Worm (Caenorhabditis elegans) whole organism, mixed stage, embryonic: Measurements from ENCODE around the gene H04M03.3.

Experiments
- M03D4.4 ChIP-seq: sonication (generic microtip); optimal IDR thresholded peaks from 2 replicates; lab custom pipeline; 2017; ENCODE audit warnings: mild to moderate bottlenecking, missing genetic modification characterization, missing compliant biosample characterization
- bed-3 ChIP-seq: fragments of 200-800 bp; sonication (Bioruptor generic); optimal IDR thresholded peaks from 3 replicates; lab custom pipeline; 2018; ENCODE audit warnings: mild to moderate bottlenecking, missing genetic modification characterization, moderate library complexity, missing compliant biosample characterization
- blmp-1 ChIP-seq: fragments of 150-350 bp; optimal IDR thresholded peaks from 2 replicates; lab custom pipeline; 2014; ENCODE audit warnings: missing biosample characterization, missing genetic modification characterization
- ceh-39 ChIP-seq: fragments of 150-350 bp; optimal IDR thresholded peaks from 2 replicates; lab custom pipeline; 2014; ENCODE audit warnings: missing biosample characterization, missing genetic modification characterization
- ceh-43 ChIP-seq: fragments of 200-800 bp; sonication (Bioruptor generic); optimal IDR thresholded peaks from 2 replicates; lab custom pipeline; 2018; ENCODE audit warnings: mild to moderate bottlenecking, missing genetic modification characterization, moderate library complexity, missing compliant biosample characterization
- ceh-83 ChIP-seq: fragments of 200-800 bp; sonication (Bioruptor generic); optimal IDR thresholded peaks from 2 replicates; lab custom pipeline; 2018; ENCODE audit warnings: mild to moderate bottlenecking, missing genetic modification characterization, missing compliant biosample characterization
- ces-1 ChIP-seq: fragments of 150-350 bp; optimal IDR thresholded peaks from 2 replicates; lab custom pipeline; 2014; ENCODE audit warnings: missing biosample characterization, missing genetic modification reagents, missing genetic modification characterization
- elt-3 ChIP-seq: fragments of 150-350 bp; optimal IDR thresholded peaks from 2 replicates; lab custom pipeline; 2014; ENCODE audit warnings: missing biosample characterization, missing genetic modification characterization
- flh-1 ChIP-seq: fragments of 200-800 bp; sonication (Bioruptor generic); optimal IDR thresholded peaks from 2 replicates; lab custom pipeline; 2018; ENCODE audit warnings: mild to moderate bottlenecking, missing genetic modification characterization, moderate library complexity, missing compliant biosample characterization
- ham-2 ChIP-seq: fragments of 200-800 bp; sonication (Bioruptor generic); optimal IDR thresholded peaks from 2 replicates; lab custom pipeline; 2018; ENCODE audit warnings: mild to moderate bottlenecking, missing genetic modification characterization, missing compliant biosample characterization
- hlh-1 ChIP-seq: fragments of 150-350 bp; optimal IDR thresholded peaks from 2 replicates; lab custom pipeline; 2014; ENCODE audit warnings: missing biosample characterization, missing genetic modification reagents, missing genetic modification characterization
- lin-13 ChIP-seq: fragments of 150-350 bp; optimal IDR thresholded peaks from 2 replicates; lab custom pipeline; 2014; ENCODE audit warnings: missing biosample characterization, missing genetic modification characterization
- lsy-2 ChIP-seq: fragments of 150-350 bp; optimal IDR thresholded peaks from 2 replicates; lab custom pipeline; 2014; ENCODE audit warnings: missing biosample characterization, missing genetic modification characterization
- mab-5 ChIP-seq: fragments of 150-350 bp; optimal IDR thresholded peaks from 2 replicates; lab custom pipeline; 2014; ENCODE audit warnings: missing biosample characterization, missing genetic modification characterization
- mls-2 ChIP-seq: sonication (generic microtip); optimal IDR thresholded peaks from 2 replicates; lab custom pipeline; 2016; ENCODE audit warnings: mild to moderate bottlenecking, missing genetic modification characterization, moderate library complexity, missing compliant biosample characterization
- nhr-12 ChIP-seq: fragments of 150-350 bp; optimal IDR thresholded peaks from 2 replicates; lab custom pipeline; 2014; ENCODE audit warnings: missing biosample characterization, missing genetic modification characterization
- nhr-2 ChIP-seq: fragments of 150-350 bp; optimal IDR thresholded peaks from 2 replicates; lab custom pipeline; 2014; ENCODE audit warnings: missing biosample characterization, missing genetic modification characterization
- nhr-237 ChIP-seq: fragments of 150-350 bp; optimal IDR thresholded peaks from 2 replicates; lab custom pipeline; 2014; ENCODE audit warnings: missing biosample characterization, missing genetic modification characterization
- nhr-28 ChIP-seq: fragments of 150-350 bp; optimal IDR thresholded peaks from 2 replicates; lab custom pipeline; 2014; ENCODE audit warnings: missing biosample characterization, missing genetic modification characterization
- nhr-76 ChIP-seq: sonication (generic microtip); optimal IDR thresholded peaks from 2 replicates; lab custom pipeline; 2017; ENCODE audit warnings: missing biosample characterization, missing genetic modification characterization
- sem-2 ChIP-seq: fragments of 200-800 bp; sonication (Bioruptor generic); optimal IDR thresholded peaks from 2 replicates; lab custom pipeline; 2018; ENCODE audit warnings: mild to moderate bottlenecking, missing genetic modification characterization, missing compliant biosample characterization
- snpc-4 ChIP-seq: fragments of 150-350 bp; optimal IDR thresholded peaks from 2 replicates; lab custom pipeline; 2014; ENCODE audit warnings: missing biosample characterization, missing genetic modification characterization
- tbx-8 ChIP-seq: fragments of 200-800 bp; sonication (Bioruptor generic); optimal IDR thresholded peaks from 2 replicates; lab custom pipeline; 2018; ENCODE audit warnings: mild to moderate bottlenecking, missing genetic modification characterization, moderate library complexity, missing compliant biosample characterization
- unc-120 ChIP-seq: sonication (generic microtip); optimal IDR thresholded peaks from 2 replicates; lab custom pipeline; 2017; ENCODE audit warnings: missing genetic modification characterization, missing compliant biosample characterization; ENCODE audit not compliant: poor library complexity, severe bottlenecking
- unc-39 ChIP-seq: fragments of 150-350 bp; optimal IDR thresholded peaks from 2 replicates; lab custom pipeline; 2014; ENCODE audit warnings: missing biosample characterization, missing genetic modification characterization
- unc-62 ChIP-seq: fragments of 150-350 bp; optimal IDR thresholded peaks from 2 replicates; lab custom pipeline; 2014; ENCODE audit warnings: missing biosample characterization, missing genetic modification reagents, missing genetic modification characterization
- ztf-11 ChIP-seq: fragments of 150-350 bp; optimal IDR thresholded peaks from 2 replicates; lab custom pipeline; 2014; ENCODE audit warnings: missing biosample characterization, missing genetic modification characterization

Gene H04M03.3

DNA sequence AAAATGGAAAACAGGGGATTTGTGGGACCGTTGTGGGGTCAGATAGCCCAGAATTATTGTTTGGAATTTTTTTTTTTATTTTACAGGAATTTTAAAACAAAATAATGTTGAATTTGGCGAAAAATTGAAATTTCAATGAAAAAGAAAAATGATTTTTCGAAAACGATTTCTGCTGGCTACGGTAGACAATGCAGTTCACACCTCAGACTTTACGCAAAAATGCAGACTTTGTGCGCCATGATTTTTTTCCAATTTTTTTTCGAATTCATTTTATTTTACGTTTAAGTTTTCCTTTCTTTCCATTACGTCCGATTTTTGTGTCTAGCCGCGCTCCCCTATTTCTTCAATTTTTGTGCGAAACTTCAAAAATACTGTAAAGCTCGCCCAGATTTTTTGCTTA is 48.5 kb downstream of the H04M03.3 start:
- TF ChIP-seq mls-2 (tag; lab: Kevin White, UChicago) (no peak), ceh-39 (tag; lab: Kevin White, UChicago) (no peak), blmp-1 (tag; lab: Kevin White, UChicago) (no peak), sem-2 (GFP tag; lab: Kevin White, UChicago) (no peak), unc-62 (GFP tag; lab: Kevin White, UChicago) (no peak), lsy-2 (tag; lab: Kevin White, UChicago) (peak; percentile 76)
- TF ChIP-seq, all 35 proteins: peak for 1

DNA sequence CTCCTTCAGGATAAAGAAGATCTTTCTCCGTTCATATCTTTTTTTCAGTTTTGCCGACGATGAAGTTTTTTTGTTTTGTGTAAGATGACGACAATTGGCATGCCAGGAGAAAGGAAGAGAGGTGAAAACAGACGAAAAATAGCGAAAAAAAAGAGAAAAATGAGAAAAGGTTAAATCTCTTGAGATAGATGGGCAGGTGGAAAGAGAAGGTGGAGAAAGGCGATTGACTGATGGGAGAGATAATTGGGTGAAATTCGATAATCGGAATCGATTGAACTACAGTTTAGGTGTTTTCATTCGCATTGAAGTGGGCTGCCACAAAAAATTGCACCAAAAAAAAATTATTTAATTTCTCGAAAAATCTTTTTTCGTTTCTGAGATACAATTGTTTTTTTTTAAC is 49.2 kb downstream of the H04M03.3 start:
- TF ChIP-seq lsy-2 (tag; lab: Kevin White, UChicago), result no peak
- no peak for TF ChIP-seq elt-3
- no peak for TF ChIP-seq ztf-11 (tag; lab: Kevin White, UChicago)
- no peak for TF ChIP-seq hlh-1
- TF ChIP-seq flh-1, result no peak
- TF ChIP-seq ceh-39 (tag; lab: Kevin White, UChicago), result no peak
- no peak for TF ChIP-seq nhr-28
- TF ChIP-seq lin-13 (tag; lab: Kevin White, UChicago), result no peak
- TF ChIP-seq ham-2 (GFP tag; lab: Kevin White, UChicago), result no peak
- no peak for TF ChIP-seq nhr-237
- TF ChIP-seq mls-2 (tag; lab: Kevin White, UChicago), result no peak
- TF ChIP-seq nhr-12, result no peak
- TF ChIP-seq unc-39 (tag; lab: Kevin White, UChicago), result no peak
- TF ChIP-seq mab-5, result no peak
- TF ChIP-seq snpc-4 (tag; lab: Kevin White, UChicago), result no peak
- no peak for TF ChIP-seq blmp-1 (tag; lab: Kevin White, UChicago)
- no peak for TF ChIP-seq tbx-8 (GFP tag; lab: Kevin White, UChicago)
- no peak for TF ChIP-seq ceh-43
- no peak for TF ChIP-seq M03D4.4 (tag; lab: Kevin White, UChicago)
- TF ChIP-seq, all 35 proteins: peak for 0

DNA sequence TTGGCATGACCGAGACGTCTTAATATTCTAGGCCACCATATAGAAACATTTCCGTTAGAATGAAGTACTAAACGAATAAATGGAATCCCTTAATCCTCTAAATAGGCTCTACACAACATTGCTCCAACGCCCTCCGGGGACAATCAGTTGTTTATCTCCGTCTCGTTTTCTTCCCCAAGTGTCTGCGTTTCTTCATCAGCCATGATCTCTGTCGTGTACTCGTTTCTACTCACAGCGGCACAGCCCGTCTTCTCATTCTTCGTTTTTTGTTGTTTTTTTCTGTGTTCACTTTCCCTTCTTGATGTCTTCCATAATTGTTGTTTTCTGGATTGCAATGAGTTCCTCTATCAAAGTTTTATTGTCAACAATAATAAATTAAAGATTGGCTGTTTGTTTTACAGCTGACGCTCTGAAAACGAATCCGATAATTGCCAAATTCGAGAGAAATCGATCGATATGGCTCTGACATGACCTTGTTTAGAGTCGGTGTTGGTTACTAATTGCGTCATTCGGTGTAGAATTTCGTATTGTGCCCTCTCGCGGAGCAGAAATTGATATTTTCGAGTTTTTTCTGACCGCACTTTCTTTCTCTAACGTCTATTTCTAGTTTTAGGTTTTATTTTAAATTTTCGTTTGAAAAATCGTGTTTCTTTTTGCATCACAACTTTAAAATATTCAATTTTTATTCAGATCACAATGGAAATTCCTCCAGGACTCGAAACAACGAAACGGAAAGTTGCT is 50.0 kb downstream of the H04M03.3 start, which contains the start of gene pfkb-1.2:
Gene pfkb-1.2 (plus strand): TSS at position 691 of the 741 bp plus-strand sequence.
- TF ChIP-seq flh-1 (no peak), snpc-4 (tag; lab: Kevin White, UChicago) (no peak), nhr-2 (tag; lab: Kevin White, UChicago) (peak; percentile 18), ces-1 (peak; percentile 50), blmp-1 (tag; lab: Kevin White, UChicago) (no peak), unc-39 (tag; lab: Kevin White, UChicago) (no peak), bed-3 (GFP tag; lab: Kevin White, UChicago) (no peak), ceh-83 (no peak), nhr-12 (no peak), nhr-28 (no peak), nhr-76 (tag; lab: Kevin White, UChicago) (no peak), unc-120 (tag; lab: Kevin White, UChicago) (no peak), sem-2 (GFP tag; lab: Kevin White, UChicago) (no peak)
